Fruit fly (Drosophila melanogaster): ENCODE measurements around the gene CG42502.

Gene CG42502

DNA sequence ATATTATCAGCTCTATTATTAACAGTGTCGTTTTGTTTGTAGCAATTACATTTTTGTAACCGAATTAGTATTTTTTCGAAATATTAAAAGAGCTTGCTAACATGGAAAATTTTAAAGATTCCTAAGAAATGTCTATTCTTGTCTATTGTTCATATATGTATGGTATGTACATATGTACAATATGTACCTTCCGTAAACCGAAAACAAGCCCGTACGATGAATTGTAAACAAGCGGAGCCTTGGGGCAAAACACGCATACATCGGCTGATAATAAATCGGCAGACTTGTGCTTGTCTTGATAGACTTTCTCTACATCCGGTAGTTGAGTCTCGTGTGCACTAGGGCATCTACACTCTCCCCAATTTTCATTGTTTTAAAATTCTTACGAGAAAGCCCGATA, 11.8 kb upstream of the CG42502 start (continued):
- TF ChIP-seq CG7928 (GFP tag; optimal IDR thresholded peaks at IDR 0.05): no peak
- peak; percentile 45 for TF ChIP-seq CG1792 (GFP tag; optimal IDR thresholded peaks at IDR 0.05)
- TF ChIP-seq wor (GFP tag; IDR thresholded peaks at IDR 0.05): no peak
- TF ChIP-seq tio (GFP tag; optimal IDR thresholded peaks at IDR 0.05): peak; percentile 3
- peak; percentile 87 for TF ChIP-seq kni (GFP tag; optimal IDR thresholded peaks at IDR 0.05)
- TF ChIP-seq CG2875 (GFP tag; optimal IDR thresholded peaks at IDR 0.05): peak; percentile 73
- TF ChIP-seq CG16779 (GFP tag; IDR thresholded peaks at IDR 0.05): no peak
- no peak for TF ChIP-seq tgo (GFP tag; IDR thresholded peaks at IDR 0.05)
- TF ChIP-seq Hr51 (GFP tag; optimal IDR thresholded peaks at IDR 0.05): no peak
- TF ChIP-seq CG12236 (GFP tag; optimal IDR thresholded peaks at IDR 0.05): no peak
- TF ChIP-seq Mad (GFP tag; optimal IDR thresholded peaks at IDR 0.05): no peak
- no peak for TF ChIP-seq Ets97D (GFP tag; optimal IDR thresholded peaks at IDR 0.05)
- no peak for TF ChIP-seq NFAT (GFP tag; IDR thresholded peaks at IDR 0.05)
- TF ChIP-seq fd3F (GFP tag; optimal IDR thresholded peaks at IDR 0.05): peak; percentile 50
- TF ChIP-seq dmrt99B (tag; optimal IDR thresholded peaks at IDR 0.05): peak; percentile 26
- TF ChIP-seq CG6854 (GFP tag; optimal IDR thresholded peaks at IDR 0.05): peak; percentile 6
- TF ChIP-seq CG13624 (GFP tag; optimal IDR thresholded peaks at IDR 0.05): no peak
- no peak for TF ChIP-seq C15 (GFP tag; IDR thresholded peaks at IDR 0.05)
- TF ChIP-seq CG15479 (GFP tag; optimal IDR thresholded peaks at IDR 0.05): no peak
- TF ChIP-seq CG16815 (GFP tag; optimal IDR thresholded peaks at IDR 0.05): no peak
- TF ChIP-seq aop (GFP tag; IDR thresholded peaks at IDR 0.05): no peak
- no peak for TF ChIP-seq Dll (GFP tag; IDR thresholded peaks at IDR 0.05; ENCODE audit: partially characterized antibody)
- peak; percentile 3 for TF ChIP-seq Spps (tag; optimal IDR thresholded peaks at IDR 0.05)
- TF ChIP-seq da (GFP tag; optimal IDR thresholded peaks at IDR 0.05): no peak
- no peak for TF ChIP-seq HmgZ (tag; optimal IDR thresholded peaks at IDR 0.05)
- peak; percentile 4 for TF ChIP-seq CG12659 (GFP tag; optimal IDR thresholded peaks at IDR 0.05)
- TF ChIP-seq zen2 (GFP tag; IDR thresholded peaks at IDR 0.05; ENCODE audit: partially characterized antibody): no peak
- no peak for TF ChIP-seq crp (GFP tag; optimal IDR thresholded peaks at IDR 0.05)
- TF ChIP-seq pnt (GFP tag; optimal IDR thresholded peaks at IDR 0.05): peak; percentile 25
- TF ChIP-seq CG14050 (GFP tag; IDR thresholded peaks at IDR 0.05): no peak
- TF ChIP-seq lbe (GFP tag; optimal IDR thresholded peaks at IDR 0.05): no peak
- peak; percentile 55 for TF ChIP-seq CG8089 (GFP tag; optimal IDR thresholded peaks at IDR 0.05)
- TF ChIP-seq Bgb (GFP tag; IDR thresholded peaks at IDR 0.05; ENCODE audit: partially characterized antibody): no peak
- no peak for TF ChIP-seq CG5245 (GFP tag; optimal IDR thresholded peaks at IDR 0.05)
- no peak for TF ChIP-seq CG18476 (GFP tag; optimal IDR thresholded peaks at IDR 0.05)
- TF ChIP-seq Fer3 (tag; optimal IDR thresholded peaks at IDR 0.05): peak; percentile 60
- no peak for TF ChIP-seq dm (GFP tag; optimal IDR thresholded peaks at IDR 0.05)
- TF ChIP-seq vnd (GFP tag; IDR thresholded peaks at IDR 0.05; ENCODE audit: partially characterized antibody): no peak
- peak; percentile 22 for TF ChIP-seq CG17385 (GFP tag; optimal IDR thresholded peaks at IDR 0.05)
- no peak for TF ChIP-seq CG11560 (tag; IDR thresholded peaks at IDR 0.05)
- no peak for TF ChIP-seq Rx (GFP tag; IDR thresholded peaks at IDR 0.05)
- TF ChIP-seq CG10209 (GFP tag; optimal IDR thresholded peaks at IDR 0.05): peak; percentile 54
- TF ChIP-seq Atf6 (GFP tag; IDR thresholded peaks at IDR 0.05): peak; percentile 69
- no peak for TF ChIP-seq pb (GFP tag; optimal IDR thresholded peaks at IDR 0.05)
- TF ChIP-seq NfI (GFP tag; optimal IDR thresholded peaks at IDR 0.05): no peak
- TF ChIP-seq HHEX (GFP tag; optimal IDR thresholded peaks at IDR 0.05): peak; percentile 71
- no peak for TF ChIP-seq CG8765 (GFP tag; IDR thresholded peaks at IDR 0.05)
- TF ChIP-seq CG13287 (GFP tag; IDR thresholded peaks at IDR 0.05; ENCODE audit: partially characterized antibody): no peak
- TF ChIP-seq mirr (GFP tag; optimal IDR thresholded peaks at IDR 0.05): peak; percentile 76
- TF ChIP-seq Oaz (GFP tag; IDR thresholded peaks at IDR 0.05): no peak
- peak; percentile 78; the same call in 1 of the 2 replicates for TF ChIP-seq Awh (GFP tag; IDR thresholded peaks at IDR 0.05)
